Worm (Caenorhabditis elegans): ENCODE data around the gene gtf-2H3.

The gtf-2H3 gene

DNA sequence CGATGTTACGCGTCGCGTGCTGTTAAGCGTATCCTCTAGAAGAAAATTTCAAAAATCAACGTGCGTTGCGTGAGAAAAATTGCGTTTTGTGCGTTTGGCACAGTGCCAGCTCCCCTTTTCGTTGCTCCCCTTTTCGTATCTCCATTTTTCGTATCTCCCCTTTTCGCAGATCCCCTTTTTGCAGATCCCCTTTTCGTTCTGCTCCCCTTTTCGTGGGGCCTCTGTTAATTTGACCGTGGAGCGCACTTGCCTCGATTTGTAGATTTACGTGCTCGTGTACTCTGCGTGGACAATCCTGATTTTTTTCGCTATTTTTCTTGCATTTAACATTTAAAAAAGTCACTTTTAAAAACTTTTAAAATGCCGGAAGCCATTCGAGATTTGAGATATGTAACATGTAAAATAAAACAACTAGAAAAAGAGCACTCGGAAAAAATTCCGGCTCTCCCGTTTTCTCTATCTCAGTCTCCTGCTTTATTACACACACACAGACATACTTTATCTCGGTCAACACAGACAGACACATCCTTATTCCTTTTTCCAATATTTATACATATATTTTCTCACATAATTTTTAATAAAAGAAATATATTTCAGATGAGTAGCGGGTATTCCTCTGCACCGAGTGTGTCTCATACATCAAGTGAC lies 3.8 kb upstream of the gtf-2H3 start, which contains the start of gene ttll-4:
Gene ttll-4, plus strand, starts transcription at position 598 of the 648 bp plus-strand sequence.
- TF ChIP-seq ceh-20 (GFP tag; IDR thresholded peaks at IDR 0.05) (peak; percentile 55), nhr-76 (tag; optimal IDR thresholded peaks at IDR 0.05) (no peak), dmd-9 (GFP tag; IDR thresholded peaks at IDR 0.05) (peak; percentile 72), unc-62 (GFP tag; optimal IDR thresholded peaks at IDR 0.05 in 1 of 2) (no peak), unc-62 (tag; optimal IDR thresholded peaks at IDR 0.05) (no peak), snpc-1.2 (GFP tag; IDR thresholded peaks at IDR 0.05) (no peak), dpl-1 (GFP tag; optimal IDR thresholded peaks at IDR 0.05) (peak; percentile 20), mes-2 (tag; optimal IDR thresholded peaks at IDR 0.05; ENCODE audit: poor library complexity, severe bottlenecking) (peak; percentile 94), egl-27 (tag; optimal IDR thresholded peaks at IDR 0.05) (no peak), lsy-2 (tag; optimal IDR thresholded peaks at IDR 0.05) (peak in 1 of 2 experiments; percentile 62), spr-1 (tag; optimal IDR thresholded peaks at IDR 0.05) (no peak), ZK337.2 (GFP tag; IDR thresholded peaks at IDR 0.05) (no peak), fos-1 (tag; optimal IDR thresholded peaks at IDR 0.05) (no peak), jun-1 (tag; optimal IDR thresholded peaks at IDR 0.05) (no peak), zfp-3 (GFP tag; conservative IDR thresholded peaks at IDR 0.05) (no peak), mep-1 (tag; optimal IDR thresholded peaks at IDR 0.05) (peak; percentile 39), T26A8.4 (GFP tag; IDR thresholded peaks at IDR 0.05) (no peak; the same call in 1 of the 2 replicates), lin-1 (GFP tag; IDR thresholded peaks at IDR 0.05) (no peak), daf-8 (GFP tag; IDR thresholded peaks at IDR 0.05) (no peak), unc-130 (GFP tag; optimal IDR thresholded peaks at IDR 0.05) (peak; percentile 57), rbr-2 (tag; optimal IDR thresholded peaks at IDR 0.05) (peak; percentile 65), F10B5.3 (tag; optimal IDR thresholded peaks at IDR 0.05) (no peak), R02D3.7 (tag; optimal IDR thresholded peaks at IDR 0.05) (peak; percentile 40), tra-1 (GFP tag; IDR thresholded peaks at IDR 0.05) (0 out of 2 replicates have a peak, but pooled peaks have one; percentile 21), lin-29 (GFP tag; IDR thresholded peaks at IDR 0.05) (no peak), nhr-41 (GFP tag; IDR thresholded peaks at IDR 0.05) (no peak), Y48G9A.11 (GFP tag; IDR thresholded peaks at IDR 0.05) (peak; percentile 64), D1046.2 (GFP tag; IDR thresholded peaks at IDR 0.05) (peak; percentile 21; the same call in 1 of the 2 replicates), madf-9 (GFP tag; conservative IDR thresholded peaks at IDR 0.05) (0 out of 2 replicates have a peak, but pooled peaks have one; percentile 52), duxl-1 (tag; optimal IDR thresholded peaks at IDR 0.05; ENCODE audit: poor library complexity) (no peak), saeg-2 (GFP tag; IDR thresholded peaks at IDR 0.05) (no peak), nhr-77 (tag; optimal IDR thresholded peaks at IDR 0.05) (no peak), Y105C5A.15 (GFP tag; IDR thresholded peaks at IDR 0.05) (no peak), hif-1 (tag; optimal IDR thresholded peaks at IDR 0.05) (peak in 1 of 2 experiments; percentile 20), ceh-44 (GFP tag; IDR thresholded peaks at IDR 0.05) (0 out of 2 replicates have a peak, but pooled peaks have one; percentile 23), ctbp-1 (GFP tag; IDR thresholded peaks at IDR 0.05) (peak; percentile 53), dmd-6 (GFP tag; IDR thresholded peaks at IDR 0.05) (peak; percentile 40; the same call in 1 of the 2 replicates), ztf-11 (tag; optimal IDR thresholded peaks at IDR 0.05) (no peak), zfp-2 (tag; optimal IDR thresholded peaks at IDR 0.05) (no peak), lim-7 (GFP tag; IDR thresholded peaks at IDR 0.05) (no peak), T20F7.1 (GFP tag; optimal IDR thresholded peaks at IDR 0.05) (peak; percentile 24), nhr-111 (GFP tag; optimal IDR thresholded peaks at IDR 0.05) (no peak), vab-7 (GFP tag; IDR thresholded peaks at IDR 0.05) (peak; percentile 87), fkh-10 (GFP tag; optimal IDR thresholded peaks at IDR 0.05) (no peak), mdt-29 (GFP tag; IDR thresholded peaks at IDR 0.05) (0 out of 2 replicates have a peak, but pooled peaks have one; percentile 39), nhr-11 (tag; optimal IDR thresholded peaks at IDR 0.05) (no peak), egl-43 (GFP tag; IDR thresholded peaks at IDR 0.05) (peak; percentile 37; the same call in 1 of the 2 replicates), set-16 (GFP tag; IDR thresholded peaks at IDR 0.05) (no peak), lin-38 (GFP tag; IDR thresholded peaks at IDR 0.05) (peak; percentile 95), nhr-10 (tag; optimal IDR thresholded peaks at IDR 0.05) (no peak)
